Worm (Caenorhabditis elegans) whole organism, L3 larva: Measurements from ENCODE around the gene ZK1037.6.

Experiments
- R02D3.7 ChIP-seq: fragments of 150-350 bp; optimal IDR thresholded peaks from 2 replicates; lab custom pipeline; 2014; ENCODE audit warnings: missing biosample characterization, missing genetic modification characterization
- ZK546.5 ChIP-seq: sonication (generic microtip); optimal IDR thresholded peaks from 2 replicates; lab custom pipeline; 2017; ENCODE audit warnings: missing biosample characterization, missing genetic modification characterization
- aly-2 ChIP-seq: fragments of 150-350 bp; optimal IDR thresholded peaks from 2 replicates; lab custom pipeline; 2014; ENCODE audit warnings: missing biosample characterization, missing genetic modification characterization
- ama-1 ChIP-seq: fragments of 150-350 bp; optimal IDR thresholded peaks from 2 replicates; lab custom pipeline; 2018
- ceh-16 ChIP-seq: sonication (generic microtip); optimal IDR thresholded peaks from 2 replicates; lab custom pipeline; 2017; ENCODE audit warnings: missing biosample characterization, missing genetic modification characterization
- ceh-28 ChIP-seq: fragments of 150-350 bp; optimal IDR thresholded peaks from 2 replicates; lab custom pipeline; 2014; ENCODE audit warnings: missing biosample characterization, missing genetic modification reagents, missing genetic modification characterization
- ceh-82 ChIP-seq: fragments of 150-350 bp; optimal IDR thresholded peaks from 2 replicates; lab custom pipeline; 2014; ENCODE audit warnings: missing biosample characterization, missing genetic modification characterization
- ceh-9 ChIP-seq: sonication (generic microtip); optimal IDR thresholded peaks from 2 replicates; lab custom pipeline; 2018; ENCODE audit warnings: missing biosample characterization, missing genetic modification characterization
- daf-12 ChIP-seq: fragments of 150-350 bp; optimal IDR thresholded peaks from 2 replicates; lab custom pipeline; 2014; ENCODE audit warnings: missing biosample characterization, missing genetic modification reagents, missing genetic modification characterization
- egl-27 ChIP-seq: sonication (generic microtip); optimal IDR thresholded peaks from 4 replicates; lab custom pipeline; 2017; ENCODE audit warnings: missing biosample characterization, missing genetic modification reagents, missing genetic modification characterization
- egl-5 ChIP-seq: fragments of 150-350 bp; optimal IDR thresholded peaks from 2 replicates; lab custom pipeline; 2017; ENCODE audit warnings: missing biosample characterization, missing genetic modification reagents, missing genetic modification characterization, inconsistent platforms
- elt-1 ChIP-seq: fragments of 150-350 bp; optimal IDR thresholded peaks from 2 replicates; lab custom pipeline; 2014; ENCODE audit warnings: missing biosample characterization, missing genetic modification characterization
- elt-2 ChIP-seq: sonication (generic microtip); optimal IDR thresholded peaks from 2 replicates; lab custom pipeline; 2016; ENCODE audit warnings: missing genetic modification reagents, mild to moderate bottlenecking, missing genetic modification characterization, missing compliant biosample characterization
- elt-3 ChIP-seq, 3 experiments: fragments of 150-350 bp in 1 of 3; sonication (generic microtip) in 2 of 3; optimal IDR thresholded peaks; 2 replicates in 2 of 3; 4 replicates in 1 of 3; lab custom pipeline; 2014 to 2017; ENCODE audit warnings: missing biosample characterization in 3 of 3, missing genetic modification characterization in 3 of 3
- eor-1 ChIP-seq, 2 experiments: fragments of 150-350 bp; optimal IDR thresholded peaks; 2 replicates each; lab custom pipeline; 2014 to 2018; ENCODE audit warnings: missing biosample characterization in 2 of 2, missing genetic modification characterization in 2 of 2
- fkh-10 ChIP-seq: sonication (generic microtip); optimal IDR thresholded peaks from 2 replicates; lab custom pipeline; 2017; ENCODE audit warnings: missing biosample characterization, missing genetic modification reagents, missing genetic modification characterization
- fkh-2 ChIP-seq: fragments of 150-350 bp; optimal IDR thresholded peaks from 2 replicates; lab custom pipeline; 2014; ENCODE audit warnings: missing biosample characterization, missing genetic modification reagents, missing genetic modification characterization
- fos-1 ChIP-seq: fragments of 150-350 bp; optimal IDR thresholded peaks from 2 replicates; lab custom pipeline; 2014; ENCODE audit warnings: missing biosample characterization, missing genetic modification characterization
- hmg-11 ChIP-seq: sonication (generic microtip); optimal IDR thresholded peaks from 2 replicates; lab custom pipeline; 2016; ENCODE audit warnings: missing genetic modification characterization, missing compliant biosample characterization
- jun-1 ChIP-seq: fragments of 150-350 bp; optimal IDR thresholded peaks from 2 replicates; lab custom pipeline; 2014; ENCODE audit warnings: missing biosample characterization, missing genetic modification reagents, missing genetic modification characterization
- lin-15B ChIP-seq: fragments of 150-350 bp; optimal IDR thresholded peaks from 2 replicates; lab custom pipeline; 2014; ENCODE audit warnings: missing biosample characterization, missing genetic modification characterization
- lin-39 ChIP-seq: fragments of 150-350 bp; optimal IDR thresholded peaks from 2 replicates; lab custom pipeline; 2018; ENCODE audit warnings: missing biosample characterization, missing genetic modification reagents, missing genetic modification characterization
- lsy-12 ChIP-seq: sonication (generic microtip); optimal IDR thresholded peaks from 2 replicates; lab custom pipeline; 2016; ENCODE audit warnings: mild to moderate bottlenecking, missing genetic modification characterization, missing compliant biosample characterization
- mdl-1 ChIP-seq: fragments of 150-350 bp; optimal IDR thresholded peaks from 2 replicates; lab custom pipeline; 2014; ENCODE audit warnings: missing biosample characterization, missing genetic modification characterization
- nfya-1 ChIP-seq: sonication (generic microtip); optimal IDR thresholded peaks from 2 replicates; lab custom pipeline; 2017; ENCODE audit warnings: missing genetic modification characterization, mild to moderate bottlenecking, missing compliant biosample characterization, antibody characterized with exemption, moderate library complexity; ENCODE audit not compliant: insufficient read depth
- nhr-23 ChIP-seq: fragments of 150-350 bp; optimal IDR thresholded peaks from 2 replicates; lab custom pipeline; 2014; ENCODE audit warnings: missing biosample characterization, missing genetic modification reagents, missing genetic modification characterization
- nhr-237 ChIP-seq: fragments of 150-350 bp; optimal IDR thresholded peaks from 2 replicates; lab custom pipeline; 2014; ENCODE audit warnings: missing biosample characterization, missing genetic modification characterization
- nhr-25 ChIP-seq: sonication (generic microtip); optimal IDR thresholded peaks from 2 replicates; lab custom pipeline; 2017; ENCODE audit warnings: missing biosample characterization, missing genetic modification characterization
- nhr-28 ChIP-seq: fragments of 150-350 bp; optimal IDR thresholded peaks from 2 replicates; lab custom pipeline; 2014; ENCODE audit warnings: missing biosample characterization, missing genetic modification characterization
- nhr-43 ChIP-seq: sonication (generic microtip); optimal IDR thresholded peaks from 2 replicates; lab custom pipeline; 2016; ENCODE audit warnings: mild to moderate bottlenecking, missing genetic modification characterization, missing compliant biosample characterization; ENCODE audit not compliant: poor library complexity, severe bottlenecking
- nhr-67 ChIP-seq: fragments of 150-350 bp; optimal IDR thresholded peaks from 2 replicates; lab custom pipeline; 2014; ENCODE audit warnings: missing biosample characterization, missing genetic modification characterization
- nhr-76 ChIP-seq: fragments of 150-350 bp; sonication (generic microtip); optimal IDR thresholded peaks from 5 replicates; lab custom pipeline; 2014; ENCODE audit warnings: missing biosample characterization, missing genetic modification characterization
- nhr-77 ChIP-seq: fragments of 150-350 bp; optimal IDR thresholded peaks from 2 replicates; lab custom pipeline; 2014; ENCODE audit warnings: missing biosample characterization, missing genetic modification characterization
- pha-4 ChIP-seq: fragments of 150-350 bp; optimal IDR thresholded peaks from 2 replicates; lab custom pipeline; 2014; ENCODE audit warnings: missing biosample characterization, missing genetic modification reagents, missing genetic modification characterization
- pqm-1 ChIP-seq: fragments of 150-350 bp; optimal IDR thresholded peaks from 2 replicates; lab custom pipeline; 2017; ENCODE audit warnings: missing biosample characterization, missing genetic modification characterization, inconsistent platforms
- sea-2 ChIP-seq: fragments of 150-350 bp; sonication (generic microtip); optimal IDR thresholded peaks from 4 replicates; lab custom pipeline; 2014; ENCODE audit warnings: missing biosample characterization, missing genetic modification reagents, missing genetic modification characterization
- skn-1 ChIP-seq: fragments of 150-350 bp; optimal IDR thresholded peaks from 2 replicates; lab custom pipeline; 2014; ENCODE audit warnings: missing biosample characterization, missing genetic modification characterization
- snpc-4 ChIP-seq: fragments of 150-350 bp; optimal IDR thresholded peaks from 2 replicates; lab custom pipeline; 2014; ENCODE audit warnings: missing biosample characterization, missing genetic modification characterization
- tbx-2 ChIP-seq: sonication (generic microtip); optimal IDR thresholded peaks from 2 replicates; lab custom pipeline; 2016; ENCODE audit warnings: mild to moderate bottlenecking, missing genetic modification characterization, missing compliant biosample characterization
- unc-39 ChIP-seq: sonication (generic microtip); optimal IDR thresholded peaks from 4 replicates; lab custom pipeline; 2017; ENCODE audit warnings: missing biosample characterization, missing genetic modification characterization
- unc-62 ChIP-seq: fragments of 150-350 bp; sonication (generic microtip); optimal IDR thresholded peaks from 4 replicates; lab custom pipeline; 2014; ENCODE audit warnings: missing biosample characterization, missing genetic modification reagents, missing genetic modification characterization
- ztf-11 ChIP-seq: fragments of 150-350 bp; optimal IDR thresholded peaks from 2 replicates; lab custom pipeline; 2014; ENCODE audit warnings: missing biosample characterization, missing genetic modification characterization

Gene ZK1037.6

DNA sequence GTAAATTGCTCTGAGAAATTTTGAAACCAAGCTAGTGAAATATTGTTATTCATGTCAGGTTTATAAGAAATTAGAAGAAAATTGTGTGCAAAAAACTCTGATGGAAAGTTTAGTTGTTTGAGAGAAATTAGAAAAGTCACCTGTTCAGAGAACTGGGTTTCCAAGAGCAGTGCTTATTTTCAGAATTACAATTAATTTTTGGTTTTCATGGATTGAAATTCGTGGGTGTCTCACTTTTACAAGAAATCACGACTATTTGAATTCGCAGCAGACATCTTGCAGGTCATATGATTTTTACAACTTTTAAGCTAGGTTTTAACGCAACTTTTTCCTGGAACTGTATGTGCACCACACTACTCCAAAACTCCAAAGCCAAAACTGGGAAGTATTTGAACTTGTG, 18.6 kb downstream of the ZK1037.6 start, which contains the start of gene srz-10:
Gene srz-10, minus strand, starts transcription at position 88 of the 400 bp plus-strand sequence.
- TF ChIP-seq ZK546.5 (tag; lab: Kevin White, UChicago) (no peak), eor-1 (tag; optimal IDR thresholded peaks at IDR 0.05; lab: Kevin White, UChicago) (no peak), ceh-16 (tag; lab: Kevin White, UChicago) (no peak), lin-15B (no peak), ceh-82 (tag; lab: Kevin White, UChicago) (no peak), nhr-237 (tag; lab: Kevin White, UChicago) (no peak), nhr-25 (tag; lab: Kevin White, UChicago) (no peak), R02D3.7 (tag; lab: Kevin White, UChicago) (no peak), nhr-77 (tag; lab: Kevin White, UChicago) (no peak), nhr-43 (tag; lab: Kevin White, UChicago) (no peak), unc-62 (GFP tag; lab: Kevin White, UChicago) (no peak)

DNA sequence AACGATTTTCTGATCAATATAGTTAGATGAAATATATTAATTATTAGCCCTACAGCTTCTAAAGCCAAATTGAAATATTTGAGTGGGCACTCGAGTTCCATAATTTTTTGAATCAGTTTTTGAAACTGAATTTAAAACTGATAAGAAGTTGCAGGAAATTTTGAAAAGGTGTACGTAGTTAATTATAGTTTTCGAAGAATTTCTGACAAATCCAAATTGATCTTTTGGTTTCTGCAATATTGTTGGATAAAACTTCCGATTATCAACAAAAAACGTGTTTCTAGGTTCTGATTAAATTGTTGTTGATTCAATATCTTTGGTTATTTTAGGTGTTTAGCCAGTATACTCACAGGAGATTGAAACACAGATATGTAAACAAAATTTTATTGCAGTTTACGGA, 20.9 kb downstream of the ZK1037.6 start, which contains the start of gene T26H8.4:
Gene T26H8.4, minus strand, starts transcription at position 101 of the 400 bp plus-strand sequence.
- no peak for TF ChIP-seq unc-39 (tag; lab: Kevin White, UChicago)
- TF ChIP-seq elt-2: no peak
- TF ChIP-seq lin-15B: no peak

DNA sequence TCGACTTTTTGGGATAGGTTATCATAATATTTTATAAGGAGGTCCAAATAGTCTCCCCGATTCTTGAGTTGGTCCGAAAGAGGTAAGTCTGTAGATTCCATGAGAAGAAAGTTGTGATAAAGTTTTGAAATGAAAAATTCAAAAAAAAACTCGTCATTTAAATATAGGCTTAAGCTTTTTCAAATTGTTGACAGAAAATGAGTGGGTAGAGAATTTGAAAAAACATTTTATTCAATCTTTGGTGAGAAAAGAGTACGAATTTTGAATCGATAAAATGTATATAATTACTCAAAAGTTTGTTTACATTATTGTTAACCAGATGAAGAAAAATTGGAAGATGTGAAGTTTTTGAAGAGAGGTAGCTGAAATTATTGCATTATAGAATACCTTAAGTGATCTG, 22.1 kb downstream of the ZK1037.6 start, which contains the start of gene T26H8.5:
Gene T26H8.5, minus strand, starts transcription at position 101 of the 400 bp plus-strand sequence.
- TF ChIP-seq elt-3 (tag; optimal IDR thresholded peaks at IDR 0.05; lab: Kevin White, UChicago) (no peak), lsy-12 (no peak), nhr-67 (no peak), ceh-9 (no peak), hmg-11 (tag; lab: Kevin White, UChicago) (no peak), ceh-82 (tag; lab: Kevin White, UChicago) (no peak), jun-1 (tag; lab: Kevin White, UChicago) (no peak), pha-4 (tag; lab: Kevin White, UChicago) (no peak), egl-5 (tag; lab: Kevin White, UChicago) (no peak), elt-1 (tag; lab: Kevin White, UChicago) (no peak), unc-62 (GFP tag; lab: Kevin White, UChicago) (no peak), sea-2 (no peak), lin-15B (no peak)

DNA sequence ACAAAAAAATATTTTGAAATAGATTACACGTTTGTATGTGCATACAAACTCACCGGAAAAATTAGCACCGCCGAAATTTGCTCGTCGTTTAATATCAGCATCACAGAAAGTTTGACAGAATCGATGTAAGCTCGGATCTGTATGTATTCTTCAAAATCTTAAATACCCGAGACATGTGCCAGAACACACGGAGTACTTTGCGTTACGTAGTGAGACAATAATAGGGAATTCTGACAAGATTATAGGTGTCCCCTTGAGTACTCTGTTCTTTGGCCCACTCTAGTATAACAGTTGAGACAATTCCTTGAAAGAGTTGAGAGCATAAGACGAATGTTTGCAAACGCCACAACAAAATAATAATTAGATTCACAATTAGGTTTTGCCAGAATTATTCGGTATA, 24.0 kb downstream of the ZK1037.6 start, which contains the start of gene srx-48:
Gene srx-48, minus strand, starts transcription at position 101 of the 400 bp plus-strand sequence.
- TF ChIP-seq egl-27 (no peak), snpc-4 (tag; lab: Kevin White, UChicago) (no peak), nhr-67 (no peak), nfya-1 (no peak), elt-3 (tag; optimal IDR thresholded peaks at IDR 0.05; lab: Kevin White, UChicago) (no peak), lsy-12 (no peak), nhr-77 (tag; lab: Kevin White, UChicago) (no peak), elt-1 (tag; lab: Kevin White, UChicago) (no peak), fkh-2 (no peak), skn-1 (tag; lab: Kevin White, UChicago) (no peak), nhr-43 (tag; lab: Kevin White, UChicago) (no peak), jun-1 (tag; lab: Kevin White, UChicago) (no peak), ama-1 (lab: Kevin White, UChicago) (no peak), ztf-11 (tag; lab: Kevin White, UChicago) (no peak), nhr-76 (tag; lab: Kevin White, UChicago) (no peak), fkh-10 (GFP tag; lab: Kevin White, UChicago) (no peak)

DNA sequence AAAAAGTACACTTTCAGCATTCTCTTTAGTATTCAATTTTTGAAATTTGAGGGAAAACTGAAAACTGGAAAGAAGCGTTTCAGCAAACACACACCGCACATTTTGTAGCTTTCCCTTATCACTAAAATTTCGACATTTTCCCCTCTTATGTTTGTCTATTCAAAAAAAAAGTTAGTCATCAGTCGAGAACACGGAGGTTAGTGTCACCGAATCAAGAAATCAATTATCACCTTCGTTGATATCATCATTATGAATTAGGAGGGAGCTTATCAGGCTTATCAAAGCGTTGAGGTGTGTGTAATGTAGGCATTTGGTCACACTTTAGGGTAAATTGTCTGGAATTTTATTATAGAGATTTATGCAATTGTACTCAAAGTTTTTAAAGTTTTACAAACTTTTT, 29.0 kb downstream of the ZK1037.6 start, which contains the start of gene cpr-3:
Gene cpr-3, minus strand, starts transcription at position 104 of the 400 bp plus-strand sequence.
- TF ChIP-seq egl-5 (tag; lab: Kevin White, UChicago) (no peak), nhr-76 (tag; lab: Kevin White, UChicago) (no peak), sea-2 (no peak), daf-12 (tag; lab: Kevin White, UChicago) (no peak), eor-1 (tag; optimal IDR thresholded peaks at IDR 0.05; lab: Kevin White, UChicago) (no peak), hmg-11 (tag; lab: Kevin White, UChicago) (no peak), snpc-4 (tag; lab: Kevin White, UChicago) (no peak), fkh-2 (no peak), elt-1 (tag; lab: Kevin White, UChicago) (no peak), pqm-1 (tag; lab: Kevin White, UChicago) (peak; percentile 99), lin-39 (no peak), nhr-43 (tag; lab: Kevin White, UChicago) (no peak), aly-2 (tag; lab: Kevin White, UChicago) (no peak), ama-1 (lab: Kevin White, UChicago) (no peak), lin-15B (no peak), fos-1 (tag; lab: Kevin White, UChicago) (peak; percentile 52), nhr-23 (no peak), ceh-9 (no peak), nfya-1 (no peak), ceh-28 (tag; lab: Kevin White, UChicago) (no peak), tbx-2 (no peak), unc-39 (tag; lab: Kevin White, UChicago) (no peak), jun-1 (tag; lab: Kevin White, UChicago) (peak; percentile 94), nhr-28 (no peak), skn-1 (tag; lab: Kevin White, UChicago) (peak; percentile 81), mdl-1 (tag; lab: Kevin White, UChicago) (no peak), unc-62 (GFP tag; lab: Kevin White, UChicago) (no peak), nhr-77 (tag; lab: Kevin White, UChicago) (no peak), nhr-67 (no peak)
